Fruit fly (Drosophila melanogaster) whole organism, embryonic: ENCODE results near the gene CG15890.

Experiments used
- CG14965 ChIP-seq: fragments of 200-800 bp; sonication (Bioruptor generic); optimal IDR thresholded peaks from 2 replicates; lab custom pipeline; 2016; ENCODE audit warnings: missing biosample characterization, missing genetic modification characterization, borderline replicate concordance
- CG33557 ChIP-seq: fragments of 200-800 bp; sonication (Bioruptor generic); optimal IDR thresholded peaks from 2 replicates; lab custom pipeline; 2019; ENCODE audit warnings: missing biosample characterization, mild to moderate bottlenecking, missing genetic modification characterization, moderate library complexity
- aop ChIP-seq: fragments of 200-800 bp; sonication (Bioruptor generic); IDR thresholded peaks from 2 replicates; pipeline ENCODE4 v1.3.6; 2022; ENCODE audit warnings: missing biosample characterization, missing genetic modification characterization
- en ChIP-seq: fragments of 200-800 bp; sonication (Bioruptor generic); optimal IDR thresholded peaks from 2 replicates; lab custom pipeline; 2016; ENCODE audit warnings: missing biosample characterization, missing genetic modification characterization
- fd96Cb ChIP-seq: fragments of 200-800 bp; sonication (Bioruptor generic); optimal IDR thresholded peaks from 2 replicates; lab custom pipeline; 2018; ENCODE audit warnings: missing biosample characterization, mild to moderate bottlenecking, missing genetic modification characterization, moderate library complexity

DNA sequence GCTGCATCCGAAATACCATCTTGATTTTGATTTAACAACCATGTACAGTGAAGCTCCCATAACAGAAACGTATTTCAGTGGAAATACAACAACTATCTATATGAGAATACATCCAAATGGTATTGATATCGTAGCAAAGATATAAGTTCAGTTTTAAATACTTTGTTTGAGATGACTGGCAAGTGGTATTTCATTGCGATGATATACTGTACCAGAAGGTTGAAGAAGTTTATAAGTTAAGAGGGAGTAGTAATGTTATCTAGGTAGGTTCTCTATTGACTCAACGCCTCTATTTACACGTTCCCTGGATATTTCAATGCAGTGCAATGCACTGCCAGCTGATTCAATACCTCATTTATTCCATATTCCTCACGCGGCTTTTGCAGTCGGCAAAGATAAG, 40.1 kb upstream of the CG15890 start:
- TF ChIP-seq fd96Cb: peak; percentile 13
- no peak for TF ChIP-seq aop (GFP tag; lab: Robert Waterston, UW)
- TF ChIP-seq en: no peak
- no peak for TF ChIP-seq CG33557 (GFP tag; lab: Kevin White, UChicago)
- TF ChIP-seq CG14965 (GFP tag; lab: Kevin White, UChicago): no peak
